Worm (Caenorhabditis elegans) whole organism, young adult: ENCODE data around the gene F58D12.1.

ENCODE experiments used
- B0035.1 ChIP-seq: sonication (generic microtip); optimal IDR thresholded peaks from 2 replicates; lab custom pipeline; 2016; ENCODE audit warnings: missing genetic modification characterization, mild to moderate bottlenecking, missing compliant biosample characterization, missing genotype, missing genetic modification reagents
- B0336.3 ChIP-seq: fragments of 200-800 bp; sonication (Bioruptor generic); IDR thresholded peaks from 2 replicates; pipeline ENCODE4 v1.3.6; 2022; ENCODE audit warnings: missing genetic modification characterization, missing compliant biosample characterization
- F23B12.7 ChIP-seq: sonication (generic microtip); optimal IDR thresholded peaks from 2 replicates; lab custom pipeline; 2017; ENCODE audit warnings: missing genetic modification characterization, mild to moderate bottlenecking, missing compliant biosample characterization, antibody characterized with exemption, moderate library complexity; ENCODE audit not compliant: insufficient read depth
- F37B4.10 ChIP-seq: fragments of 200-800 bp; sonication (Bioruptor generic); IDR thresholded peaks from 2 replicates; pipeline ENCODE4 v1.3.6; 2022; ENCODE audit warnings: missing genetic modification characterization, missing compliant biosample characterization
- F52B5.7 ChIP-seq: sonication (generic microtip); optimal IDR thresholded peaks from 2 replicates; lab custom pipeline; 2016; ENCODE audit warnings: mild to moderate bottlenecking, missing genetic modification characterization, missing compliant biosample characterization
- F55B11.4 ChIP-seq: sonication (generic microtip); optimal IDR thresholded peaks from 2 replicates; lab custom pipeline; 2016; ENCODE audit warnings: missing compliant biosample characterization, missing genetic modification characterization, borderline replicate concordance; ENCODE audit not compliant: insufficient read depth
- F57A8.1 ChIP-seq: fragments of 200-800 bp; sonication (Bioruptor generic); optimal IDR thresholded peaks from 2 replicates; lab custom pipeline; 2018; ENCODE audit warnings: mild to moderate bottlenecking, missing genetic modification characterization, moderate library complexity, missing compliant biosample characterization
- F57C9.4 ChIP-seq: sonication (generic microtip); optimal IDR thresholded peaks from 2 replicates; lab custom pipeline; 2017; ENCODE audit warnings: mild to moderate bottlenecking, missing genetic modification characterization, missing compliant biosample characterization
- Y53F4B.3 ChIP-seq: fragments of 200-800 bp; sonication (Bioruptor generic); IDR thresholded peaks from 2 replicates; pipeline ENCODE4 v1.3.6; 2022; ENCODE audit warnings: missing genetic modification reagents, missing genetic modification characterization, missing compliant biosample characterization
- Y53G8AR.9 ChIP-seq: fragments of 200-800 bp; sonication (Bioruptor generic); conservative IDR thresholded peaks from 2 replicates; pipeline ENCODE4 v1.3.6; 2022; ENCODE audit warnings: missing genetic modification reagents, missing genetic modification characterization, missing compliant biosample characterization
- akir-1 ChIP-seq: fragments of 200-800 bp; sonication (Bioruptor generic); optimal IDR thresholded peaks from 2 replicates; lab custom pipeline; 2018; ENCODE audit warnings: mild to moderate bottlenecking, missing genetic modification characterization, moderate library complexity, missing compliant biosample characterization
- ama-1 ChIP-seq, 3 experiments: fragments of 150-350 bp in 1 of 3; sonication (generic microtip) in 2 of 3; optimal IDR thresholded peaks; 2 replicates each; lab custom pipeline; 2014 to 2018; ENCODE audit warnings: missing biosample characterization in 2 of 3, missing genetic modification characterization in 2 of 3, missing genetic modification reagents in 2 of 3
- aptf-2 ChIP-seq: fragments of 200-800 bp; sonication (Bioruptor generic); conservative IDR thresholded peaks from 2 replicates; pipeline ENCODE4 v1.3.6; 2022; ENCODE audit warnings: missing genetic modification reagents, missing genetic modification characterization, missing compliant biosample characterization
- aptf-3 ChIP-seq: fragments of 200-800 bp; sonication (Bioruptor generic); IDR thresholded peaks from 2 replicates; pipeline ENCODE4 v1.3.6; 2022; ENCODE audit warnings: missing genetic modification characterization, missing compliant biosample characterization
- atf-7 ChIP-seq: sonication (generic microtip); optimal IDR thresholded peaks from 2 replicates; lab custom pipeline; 2017; ENCODE audit warnings: mild to moderate bottlenecking, missing genetic modification characterization, missing compliant biosample characterization
- athp-1 ChIP-seq: sonication (generic microtip); optimal IDR thresholded peaks from 2 replicates; lab custom pipeline; 2017; ENCODE audit warnings: mild to moderate bottlenecking, missing genetic modification characterization, missing compliant biosample characterization
- attf-3 ChIP-seq: fragments of 200-800 bp; sonication (Bioruptor generic); conservative IDR thresholded peaks from 2 replicates; pipeline ENCODE4 v1.3.6; 2022; ENCODE audit warnings: missing genetic modification reagents, missing genetic modification characterization, missing compliant biosample characterization
- ceh-58 ChIP-seq: fragments of 200-800 bp; sonication (Bioruptor generic); IDR thresholded peaks from 2 replicates; pipeline ENCODE4 v1.3.6; 2022; ENCODE audit warnings: missing genetic modification characterization, missing compliant biosample characterization
- chd-7 ChIP-seq: sonication (generic microtip); optimal IDR thresholded peaks from 2 replicates; lab custom pipeline; 2016; ENCODE audit warnings: mild to moderate bottlenecking, missing genetic modification characterization, moderate library complexity, missing compliant biosample characterization
- dpff-1 ChIP-seq: sonication (generic microtip); optimal IDR thresholded peaks from 2 replicates; lab custom pipeline; 2017; ENCODE audit warnings: mild to moderate bottlenecking, missing genetic modification characterization, missing compliant biosample characterization
- egl-44 ChIP-seq: fragments of 200-800 bp; sonication (Bioruptor generic); IDR thresholded peaks from 2 replicates; pipeline ENCODE4 v1.3.6; 2022; ENCODE audit warnings: missing genetic modification reagents, missing genetic modification characterization, missing compliant biosample characterization
- gei-17 ChIP-seq: fragments of 200-800 bp; sonication (Bioruptor generic); optimal IDR thresholded peaks from 2 replicates; lab custom pipeline; 2018; ENCODE audit warnings: mild to moderate bottlenecking, missing genetic modification characterization, missing compliant biosample characterization
- him-1 ChIP-seq: sonication (generic microtip); optimal IDR thresholded peaks from 2 replicates; lab custom pipeline; 2016; ENCODE audit warnings: missing genotype, missing genetic modification reagents, missing genetic modification characterization, missing compliant biosample characterization
- let-607 ChIP-seq, 2 experiments: fragments of 200-800 bp in 1 of 2; sonication (Bioruptor generic) in 1 of 2; sonication (generic microtip) in 1 of 2; optimal IDR thresholded peaks; 2 replicates each; lab custom pipeline; 2016 to 2018; ENCODE audit warnings: mild to moderate bottlenecking in 2 of 2, missing compliant biosample characterization in 2 of 2, missing genetic modification characterization in 2 of 2, moderate library complexity in 2 of 2, missing genotype in 1 of 2
- lin-26 ChIP-seq: fragments of 200-800 bp; sonication (Bioruptor generic); IDR thresholded peaks from 2 replicates; pipeline ENCODE4 v1.3.6; 2022; ENCODE audit warnings: missing genetic modification reagents, missing genetic modification characterization, missing compliant biosample characterization
- lin-35 ChIP-seq, 3 experiments: fragments of 150-350 bp in 2 of 3; sonication (generic microtip) in 1 of 3; optimal IDR thresholded peaks; 2 replicates each; lab custom pipeline; 2014 to 2018; ENCODE audit warnings: missing biosample characterization in 3 of 3, missing genetic modification characterization in 3 of 3, missing genetic modification reagents in 3 of 3
- lir-1 ChIP-seq: fragments of 200-800 bp; sonication (Bioruptor generic); conservative IDR thresholded peaks from 2 replicates; pipeline ENCODE4 v1.3.6; 2022; ENCODE audit warnings: missing genetic modification reagents, missing genetic modification characterization, missing compliant biosample characterization
- mcd-1 ChIP-seq: fragments of 200-800 bp; sonication (Bioruptor generic); IDR thresholded peaks from 2 replicates; pipeline ENCODE4 v1.3.6; 2022; ENCODE audit warnings: missing genetic modification reagents, missing genetic modification characterization, missing compliant biosample characterization
- mel-28 ChIP-seq: sonication (generic microtip); optimal IDR thresholded peaks from 2 replicates; lab custom pipeline; 2016; ENCODE audit warnings: borderline replicate concordance, mild to moderate bottlenecking, missing genetic modification characterization, missing compliant biosample characterization
- mes-4 ChIP-seq: sonication (generic microtip); optimal IDR thresholded peaks from 2 replicates; lab custom pipeline; 2016; ENCODE audit warnings: missing genotype, missing genetic modification characterization, missing compliant biosample characterization
- nfya-2 ChIP-seq: fragments of 200-800 bp; sonication (Bioruptor generic); IDR thresholded peaks from 2 replicates; pipeline ENCODE4 v1.3.6; 2022; ENCODE audit warnings: missing genetic modification reagents, missing genetic modification characterization, missing compliant biosample characterization
- nhr-27 ChIP-seq: fragments of 200-800 bp; sonication (Bioruptor generic); optimal IDR thresholded peaks from 2 replicates; lab custom pipeline; 2018; ENCODE audit warnings: mild to moderate bottlenecking, missing genetic modification characterization, moderate library complexity, missing compliant biosample characterization
- pha-4 ChIP-seq: fragments of 150-350 bp; sonication (generic microtip); optimal IDR thresholded peaks from 2 replicates; lab custom pipeline; 2014; ENCODE audit warnings: missing biosample characterization, missing genetic modification reagents, missing genetic modification characterization
- rcor-1 ChIP-seq: fragments of 200-800 bp; sonication (Bioruptor generic); IDR thresholded peaks from 2 replicates; pipeline ENCODE4 v1.3.6; 2022; ENCODE audit warnings: missing genetic modification reagents, missing genetic modification characterization, missing compliant biosample characterization
- repo-1 ChIP-seq: sonication (generic microtip); optimal IDR thresholded peaks from 2 replicates; lab custom pipeline; 2017; ENCODE audit warnings: mild to moderate bottlenecking, missing genetic modification characterization, missing compliant biosample characterization
- sdz-38 ChIP-seq: sonication (generic microtip); optimal IDR thresholded peaks from 2 replicates; lab custom pipeline; 2016; ENCODE audit warnings: missing genotype, missing genetic modification characterization, missing compliant biosample characterization
- sea-2 ChIP-seq: fragments of 200-800 bp; sonication (Bioruptor generic); IDR thresholded peaks from 2 replicates; pipeline ENCODE4 v1.3.6; 2022; ENCODE audit warnings: missing genetic modification characterization, missing compliant biosample characterization
- snpc-1.1 ChIP-seq: sonication (generic microtip); optimal IDR thresholded peaks from 2 replicates; lab custom pipeline; 2017; ENCODE audit warnings: missing genetic modification characterization, mild to moderate bottlenecking, missing compliant biosample characterization, antibody characterized with exemption, moderate library complexity, missing genotype, missing genetic modification reagents; ENCODE audit not compliant: insufficient read depth
- tbp1 ChIP-seq: fragments of 200-800 bp; sonication (Bioruptor generic); optimal IDR thresholded peaks from 2 replicates; lab custom pipeline; 2018; ENCODE audit warnings: mild to moderate bottlenecking, missing genetic modification characterization, missing compliant biosample characterization
- tlf-1 ChIP-seq: fragments of 200-800 bp; sonication (Bioruptor generic); optimal IDR thresholded peaks from 2 replicates; lab custom pipeline; 2018; ENCODE audit warnings: mild to moderate bottlenecking, missing genetic modification characterization, missing compliant biosample characterization
- unc-62 ChIP-seq: fragments of 150-350 bp; optimal IDR thresholded peaks from 2 replicates; lab custom pipeline; 2014; ENCODE audit warnings: missing biosample characterization, missing genetic modification reagents, missing genetic modification characterization
- xnd-1 ChIP-seq: sonication (generic microtip); optimal IDR thresholded peaks from 2 replicates; lab custom pipeline; 2016; ENCODE audit warnings: missing genotype, missing genetic modification reagents, missing genetic modification characterization, missing compliant biosample characterization
- zim-3 ChIP-seq: sonication (generic microtip); optimal IDR thresholded peaks from 2 replicates; lab custom pipeline; 2017; ENCODE audit warnings: mild to moderate bottlenecking, missing genetic modification characterization, moderate library complexity, missing compliant biosample characterization
- ztf-18 ChIP-seq: sonication (generic microtip); optimal IDR thresholded peaks from 2 replicates; lab custom pipeline; 2016; ENCODE audit warnings: missing genotype, mild to moderate bottlenecking, missing genetic modification characterization, missing compliant biosample characterization
- ztf-22 ChIP-seq: fragments of 200-800 bp; sonication (Bioruptor generic); optimal IDR thresholded peaks from 2 replicates; lab custom pipeline; 2018; ENCODE audit warnings: mild to moderate bottlenecking, missing genetic modification characterization, moderate library complexity, missing compliant biosample characterization
- ztf-25 ChIP-seq: fragments of 200-800 bp; sonication (Bioruptor generic); IDR thresholded peaks from 2 replicates; pipeline ENCODE4 v1.3.6; 2022; ENCODE audit warnings: missing genetic modification reagents, missing genetic modification characterization, missing compliant biosample characterization
- ztf-26 ChIP-seq: sonication (generic microtip); optimal IDR thresholded peaks from 2 replicates; lab custom pipeline; 2017; ENCODE audit warnings: missing genetic modification characterization, missing compliant biosample characterization
- ztf-28 ChIP-seq: fragments of 200-800 bp; sonication (Bioruptor generic); IDR thresholded peaks from 2 replicates; pipeline ENCODE4 v1.3.6; 2022; ENCODE audit warnings: missing genetic modification reagents, missing genetic modification characterization, missing compliant biosample characterization

The F58D12.1 gene

ce11 chrV:14092403-14092802 is 43.0 kb downstream of the F58D12.1 start, which contains the start of gene D1086.3 (continued):
- TF ChIP-seq ztf-22 (GFP tag; lab: Kevin White, UChicago) (no peak), dpff-1 (tag; lab: Kevin White, UChicago) (no peak), aptf-3 (GFP tag; lab: Robert Waterston, UW) (no peak), ama-1 (optimal IDR thresholded peaks at IDR 0.05; lab: Kevin White, UChicago) (peak; percentile 73), ama-1 (GFP tag; optimal IDR thresholded peaks at IDR 0.05; lab: Kevin White, UChicago) (no peak), chd-7 (tag; lab: Kevin White, UChicago) (peak; percentile 14), F23B12.7 (tag; lab: Kevin White, UChicago) (peak; percentile 26), F37B4.10 (GFP tag; lab: Robert Waterston, UW) (no peak), nfya-2 (GFP tag; lab: Robert Waterston, UW) (no peak), zim-3 (tag; lab: Kevin White, UChicago) (no peak), atf-7 (tag; lab: Kevin White, UChicago) (peak; percentile 46), F52B5.7 (no peak), attf-3 (GFP tag; lab: Robert Waterston, UW) (peak; percentile 32; the same call in 1 of the 2 replicates), ztf-18 (tag; lab: Kevin White, UChicago) (peak; percentile 35), athp-1 (tag; lab: Kevin White, UChicago) (no peak), B0035.1 (tag; lab: Kevin White, UChicago) (no peak), mes-4 (tag; lab: Kevin White, UChicago) (no peak), ceh-58 (GFP tag; lab: Robert Waterston, UW) (no peak), tbp1 (peak; percentile 80), F55B11.4 (tag; lab: Kevin White, UChicago) (no peak), lir-1 (no peak), Y53F4B.3 (GFP tag; lab: Robert Waterston, UW) (peak; percentile 21; the same call in 1 of the 2 replicates), him-1 (tag; lab: Kevin White, UChicago) (peak; percentile 97), mel-28 (tag; lab: Kevin White, UChicago) (no peak), pha-4 (tag; lab: Kevin White, UChicago) (no peak), Y53G8AR.9 (GFP tag; lab: Robert Waterston, UW) (0 out of 2 replicates have a peak, but pooled peaks have one; percentile 69), akir-1 (no peak), aptf-2 (GFP tag; lab: Robert Waterston, UW) (no peak), ztf-28 (GFP tag; lab: Robert Waterston, UW) (no peak), unc-62 (no peak), B0336.3 (peak; percentile 73), repo-1 (peak; percentile 52), tlf-1 (GFP tag; lab: Kevin White, UChicago) (no peak), xnd-1 (tag; lab: Kevin White, UChicago) (peak; percentile 49), sea-2 (GFP tag; lab: Robert Waterston, UW) (no peak), ztf-25 (GFP tag; lab: Robert Waterston, UW) (0 out of 2 replicates have a peak, but pooled peaks have one; percentile 58), sdz-38 (no peak), snpc-1.1 (tag; lab: Kevin White, UChicago) (peak; percentile 99), lin-26 (GFP tag; lab: Robert Waterston, UW) (0 out of 2 replicates have a peak, but pooled peaks have one; percentile 54), nhr-27 (no peak), rcor-1 (GFP tag; lab: Robert Waterston, UW) (peak; percentile 62), lin-35 (GFP tag; optimal IDR thresholded peaks at IDR 0.05; lab: Kevin White, UChicago) (no peak), egl-44 (0 out of 2 replicates have a peak, but pooled peaks have one; percentile 11), let-607 (tag; optimal IDR thresholded peaks at IDR 0.05; lab: Kevin White, UChicago) (no peak), mcd-1 (GFP tag; lab: Robert Waterston, UW) (peak; percentile 67), ztf-26 (tag; lab: Kevin White, UChicago) (no peak), F57C9.4 (tag; lab: Kevin White, UChicago) (no peak), gei-17 (GFP tag; lab: Kevin White, UChicago) (no peak), F57A8.1 (GFP tag; lab: Kevin White, UChicago) (no peak)
